Fruit fly (Drosophila melanogaster): ENCODE results near the gene CG46304.
A peak's percentile ranks its signal among the peaks of the same experiment; 100 is the strongest.

The CG46304 gene

DNA sequence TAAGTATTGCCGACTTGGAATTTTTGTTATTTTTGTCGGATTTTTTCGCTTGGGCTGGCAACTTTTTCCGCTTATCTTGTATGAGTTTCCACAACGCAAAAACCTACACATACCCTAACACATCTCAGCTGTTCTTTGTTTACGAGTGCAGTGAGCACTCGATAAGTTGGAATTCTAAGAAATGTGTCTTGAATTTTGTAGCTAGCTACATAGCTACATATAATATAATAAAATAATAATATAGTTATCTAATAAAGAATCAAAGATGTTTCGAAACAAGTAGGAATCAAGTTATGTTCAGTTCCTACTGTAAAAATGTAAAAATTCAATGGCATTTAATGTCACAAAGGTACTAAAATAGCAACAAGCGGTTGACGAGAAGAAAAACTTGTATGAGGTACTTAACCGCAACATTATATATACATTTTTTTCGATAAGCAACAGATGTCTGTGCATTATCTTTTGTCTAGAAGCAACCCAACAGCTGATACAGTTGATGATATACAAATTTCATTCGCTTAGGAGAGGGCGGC lies 11.1 kb downstream of the CG46304 start, which contains the start of gene Bhmt (continued):
- TF ChIP-seq Ets21C (GFP tag; optimal IDR thresholded peaks at IDR 0.05): peak; percentile 57
- TF ChIP-seq Hr38 (GFP tag; optimal IDR thresholded peaks at IDR 0.05): no peak
- peak; percentile 88 for TF ChIP-seq esn (GFP tag; optimal IDR thresholded peaks at IDR 0.05)
- peak; percentile 86 for TF ChIP-seq CG10631 (GFP tag; optimal IDR thresholded peaks at IDR 0.05)
- TF ChIP-seq CG4318 (GFP tag; optimal IDR thresholded peaks at IDR 0.05): peak; percentile 56
- peak; percentile 87 for TF ChIP-seq CG15336 (GFP tag; IDR thresholded peaks at IDR 0.05)
- TF ChIP-seq salr (GFP tag; optimal IDR thresholded peaks at IDR 0.05): peak; percentile 65 to 69
- peak; percentile 34 for TF ChIP-seq dac (GFP tag; optimal IDR thresholded peaks at IDR 0.05)
- TF ChIP-seq pdm3 (GFP tag; optimal IDR thresholded peaks at IDR 0.05): no peak
- TF ChIP-seq Sox14 (GFP tag; optimal IDR thresholded peaks at IDR 0.05): peak; percentile 86
- TF ChIP-seq CG3919 (GFP tag; optimal IDR thresholded peaks at IDR 0.05): peak; percentile 83
- peak; percentile 87 for TF ChIP-seq CG10669 (GFP tag; optimal IDR thresholded peaks at IDR 0.05)
- TF ChIP-seq dsx (GFP tag; optimal IDR thresholded peaks at IDR 0.05; ENCODE audit: poor library complexity, severe bottlenecking): peak; percentile 93
- TF ChIP-seq CG8319 (GFP tag; optimal IDR thresholded peaks at IDR 0.05): peak; percentile 65
- peak; percentile 85 for TF ChIP-seq CG16779 (tag; optimal IDR thresholded peaks at IDR 0.05)
- TF ChIP-seq Hr39 (GFP tag; optimal IDR thresholded peaks at IDR 0.05): peak; percentile 59
- TF ChIP-seq Ets96B (tag; optimal IDR thresholded peaks at IDR 0.05): peak; percentile 92
- peak; percentile 80 for TF ChIP-seq CG6808 (GFP tag; optimal IDR thresholded peaks at IDR 0.05)
- TF ChIP-seq CG3032 (tag; optimal IDR thresholded peaks at IDR 0.05): peak; percentile 86
- peak; percentile 69 for TF ChIP-seq Lpt (GFP tag; optimal IDR thresholded peaks at IDR 0.05)
- TF ChIP-seq CG7368 (GFP tag; optimal IDR thresholded peaks at IDR 0.05): peak; percentile 85
- TF ChIP-seq Blimp-1 (GFP tag; optimal IDR thresholded peaks at IDR 0.05): peak; percentile 67
- peak; percentile 84 for TF ChIP-seq acj6 (GFP tag; optimal IDR thresholded peaks at IDR 0.05)
- peak; percentile 93 for TF ChIP-seq CG6163 (GFP tag; IDR thresholded peaks at IDR 0.05)
- peak; percentile 89 for TF ChIP-seq CG34406 (GFP tag; optimal IDR thresholded peaks at IDR 0.05)
- TF ChIP-seq CG31627 (GFP tag; optimal IDR thresholded peaks at IDR 0.05): peak; percentile 54
- TF ChIP-seq topi (GFP tag; optimal IDR thresholded peaks at IDR 0.05): peak; percentile 80
- TF ChIP-seq Sox102F (GFP tag; optimal IDR thresholded peaks at IDR 0.05): peak; percentile 82
- TF ChIP-seq vri (GFP tag; optimal IDR thresholded peaks at IDR 0.05): peak; percentile 72
- TF ChIP-seq Eip93F (GFP tag; optimal IDR thresholded peaks at IDR 0.05): peak; percentile 89
- TF ChIP-seq CG11762 (GFP tag; optimal IDR thresholded peaks at IDR 0.05; ENCODE audit: insufficient read depth): peak; percentile 79
- TF ChIP-seq Eip75B (GFP tag; optimal IDR thresholded peaks at IDR 0.05): peak; percentile 71

dm6 chr2L:18965367-18966213 lies 19.5 kb downstream of the CG46304 start:
- peak; percentile 74 for TF ChIP-seq fkh (GFP tag; optimal IDR thresholded peaks at IDR 0.05)
- TF ChIP-seq CG8632 (GFP tag; optimal IDR thresholded peaks at IDR 0.05): no peak
- 0 out of 3 replicates have a peak, but pooled peaks have one; percentile 6 for TF ChIP-seq eg (GFP tag; IDR thresholded peaks at IDR 0.05)
- no peak for TF ChIP-seq CG6792 (GFP tag; optimal IDR thresholded peaks at IDR 0.05)
- no peak for TF ChIP-seq CG10631 (GFP tag; optimal IDR thresholded peaks at IDR 0.05)
- peak; percentile 31; the same call in 1 of the 2 replicates for TF ChIP-seq CG15336 (GFP tag; IDR thresholded peaks at IDR 0.05)
- no peak for TF ChIP-seq CG6276 (GFP tag; optimal IDR thresholded peaks at IDR 0.05)
- TF ChIP-seq Sox102F (GFP tag; optimal IDR thresholded peaks at IDR 0.05): no peak
- no peak for TF ChIP-seq Eip75B (GFP tag; optimal IDR thresholded peaks at IDR 0.05)
- no peak for TF ChIP-seq dac (GFP tag; optimal IDR thresholded peaks at IDR 0.05)
- TF ChIP-seq CG4318 (GFP tag; optimal IDR thresholded peaks at IDR 0.05): no peak
- TF ChIP-seq Met (GFP tag; optimal IDR thresholded peaks at IDR 0.05): no peak
- no peak for TF ChIP-seq pdm3 (GFP tag; optimal IDR thresholded peaks at IDR 0.05)
- TF ChIP-seq achi (GFP tag; optimal IDR thresholded peaks at IDR 0.05): no peak
- TF ChIP-seq CG8319 (GFP tag; optimal IDR thresholded peaks at IDR 0.05): no peak
- no peak for TF ChIP-seq spab (GFP tag; optimal IDR thresholded peaks at IDR 0.05)
- TF ChIP-seq Gug (GFP tag; IDR thresholded peaks at IDR 0.05): no peak
- TF ChIP-seq CG6854 (GFP tag; optimal IDR thresholded peaks at IDR 0.05): no peak
- TF ChIP-seq Blimp-1 (GFP tag; optimal IDR thresholded peaks at IDR 0.05): no peak
- TF ChIP-seq salr (GFP tag; optimal IDR thresholded peaks at IDR 0.05): no peak
- TF ChIP-seq CG3919 (GFP tag; optimal IDR thresholded peaks at IDR 0.05): no peak
- TF ChIP-seq Lpt (GFP tag; optimal IDR thresholded peaks at IDR 0.05): no peak
- TF ChIP-seq svp (GFP tag): peak; percentile 65
- TF ChIP-seq Hr39 (GFP tag; optimal IDR thresholded peaks at IDR 0.05): no peak
- no peak for TF ChIP-seq fd59A (GFP tag; optimal IDR thresholded peaks at IDR 0.05)
- no peak for TF ChIP-seq Smox (GFP tag; optimal IDR thresholded peaks at IDR 0.05)
- TF ChIP-seq CG11294 (GFP tag; IDR thresholded peaks at IDR 0.05): no peak
- no peak for TF ChIP-seq CG16779 (tag; optimal IDR thresholded peaks at IDR 0.05)
